Fruit fly (Drosophila melanogaster): Measurements from ENCODE around the gene CG14195.
A peak's percentile ranks its signal among the peaks of the same experiment; 100 is the strongest.

CG14195 gene

DNA sequence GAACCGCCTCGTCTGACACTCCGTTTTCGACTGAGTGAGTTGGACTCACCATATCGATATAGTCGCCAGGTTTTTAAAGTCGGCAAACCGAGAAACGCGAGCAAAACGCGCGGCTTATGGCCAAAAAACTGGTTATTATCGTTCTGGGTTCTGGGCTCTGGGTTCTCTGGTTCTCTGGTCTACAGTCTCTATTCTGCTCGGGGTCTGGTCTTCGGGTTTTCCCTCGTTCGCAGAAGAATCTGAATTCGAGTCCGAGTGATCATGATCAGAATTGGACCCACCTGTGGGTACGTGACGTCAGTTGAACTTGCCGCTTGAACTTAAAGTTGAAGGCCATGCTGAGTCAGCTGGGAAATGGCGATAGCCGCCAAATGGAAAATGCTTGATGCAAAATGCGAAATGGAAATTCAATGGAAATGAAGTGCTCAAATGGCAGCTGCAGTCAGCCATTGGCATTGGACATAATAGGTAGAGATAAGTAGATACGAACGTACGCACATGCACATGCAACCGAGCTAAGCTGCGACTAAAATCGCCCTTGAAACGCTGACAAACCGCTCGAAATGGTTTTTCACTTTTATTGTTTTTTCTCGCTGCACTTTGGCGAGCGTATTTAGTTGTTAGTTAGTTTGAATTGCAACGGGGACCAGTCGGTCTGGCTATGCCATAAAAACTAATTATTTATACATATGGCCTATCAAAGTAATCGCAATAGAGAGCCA is 36.9 kb downstream of the CG14195 start, which contains the start of gene CG33939:
Gene CG33939 (minus strand): TSS at position 51 of the 722 bp plus-strand sequence.
- no peak for TF ChIP-seq noc (tag; optimal IDR thresholded peaks at IDR 0.05)

- peak; percentile 44 for TF ChIP-seq noc (tag; optimal IDR thresholded peaks at IDR 0.05)
Observed at dm6 chrX:19174092-19174491, 37.8 kb downstream of the CG14195 start.

DNA sequence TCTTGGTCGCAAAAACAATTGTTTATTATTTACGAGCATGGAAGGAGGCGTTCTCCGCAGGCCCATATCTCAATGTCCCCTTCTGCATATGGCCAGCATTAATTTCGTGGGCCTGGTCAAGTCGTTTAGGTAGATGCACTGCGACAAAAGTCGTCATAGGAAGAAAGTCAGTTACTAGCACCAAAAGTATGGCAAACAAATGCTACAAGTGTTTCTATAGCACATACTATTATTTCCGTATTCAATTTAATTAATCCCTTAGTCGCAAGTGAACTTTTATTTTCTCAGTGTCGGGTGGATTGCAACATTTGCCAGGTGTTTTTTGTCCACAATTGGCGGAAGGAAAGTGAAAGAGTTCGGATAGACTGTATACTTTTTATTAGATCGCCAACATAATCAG is 38.9 kb downstream of the CG14195 start:
- TF ChIP-seq noc (tag; optimal IDR thresholded peaks at IDR 0.05): no peak

DNA sequence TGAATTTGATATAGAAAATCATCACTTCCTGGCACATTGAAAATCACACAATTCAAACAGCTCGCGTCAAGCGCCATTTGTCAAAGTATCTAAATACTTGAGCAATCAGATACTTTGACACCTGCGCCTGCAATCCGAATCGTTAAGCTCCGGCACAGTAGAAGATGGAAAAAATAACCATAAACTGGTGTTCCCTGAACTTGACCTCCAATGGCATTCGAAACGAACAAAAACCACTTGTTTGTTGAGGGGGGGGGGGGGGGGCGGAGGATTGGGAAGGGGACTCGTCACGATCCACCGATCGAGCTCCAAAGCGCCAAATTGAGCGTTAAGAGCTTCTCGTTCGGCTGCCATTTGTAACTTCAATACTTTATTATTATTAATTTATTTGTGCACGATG is 40.0 kb downstream of the CG14195 start:
- TF ChIP-seq noc (tag; optimal IDR thresholded peaks at IDR 0.05): no peak

dm6 chrX:19170791-19171190 is 41.1 kb downstream of the CG14195 start, which contains the start of gene Inx5:
Inx5 (minus strand) TSS chrX:19170883.
- no peak for TF ChIP-seq noc (tag; optimal IDR thresholded peaks at IDR 0.05)

DNA sequence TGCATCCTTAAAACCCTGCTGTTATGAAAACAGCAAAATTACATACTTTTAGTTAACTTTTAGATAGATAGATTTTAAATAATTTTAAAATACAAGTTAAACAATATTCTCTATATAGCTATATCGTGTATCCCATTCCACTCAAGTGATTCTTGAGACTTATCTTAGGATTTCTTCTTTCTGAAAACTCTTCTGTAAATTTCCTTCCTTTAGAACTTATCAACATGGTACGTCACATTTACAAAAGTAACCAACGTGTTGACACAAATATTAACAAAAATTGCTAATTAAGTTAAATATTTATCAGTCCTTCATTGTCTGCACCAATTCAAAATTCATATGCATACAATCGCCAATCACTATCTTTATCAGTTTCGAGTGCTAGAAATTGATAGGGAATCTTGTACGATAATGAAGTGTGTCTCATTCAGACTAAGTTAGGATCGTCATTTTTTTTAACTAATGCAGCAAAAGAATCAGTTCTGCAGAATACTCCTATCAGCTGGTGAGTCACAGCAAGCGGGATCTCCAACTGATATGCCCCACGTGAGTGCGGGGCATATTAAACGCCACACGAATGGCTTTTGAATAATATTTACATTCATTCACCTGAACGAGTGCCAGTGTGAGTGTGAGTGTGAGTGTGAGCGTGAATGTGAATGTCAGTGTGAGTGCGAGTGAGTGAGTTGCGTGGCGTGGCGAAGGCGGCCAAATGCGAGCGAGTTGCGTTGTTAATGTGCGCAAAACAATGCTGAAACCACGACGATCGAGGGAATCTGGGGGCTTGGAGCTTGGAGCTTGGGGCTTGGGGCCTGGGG is 44.1 kb downstream of the CG14195 start:
- no peak for TF ChIP-seq noc (tag; optimal IDR thresholded peaks at IDR 0.05)

dm6 chrX:19167032-19167568 is 44.8 kb downstream of the CG14195 start, which contains the start of gene RhoGAP18B:
RhoGAP18B (minus strand) TSS chrX:19167082.
- no peak for TF ChIP-seq noc (tag; optimal IDR thresholded peaks at IDR 0.05)

dm6 chrX:19166152-19166935 is 45.5 kb downstream of the CG14195 start:
- TF ChIP-seq noc (tag; optimal IDR thresholded peaks at IDR 0.05): peak; percentile 52

DNA sequence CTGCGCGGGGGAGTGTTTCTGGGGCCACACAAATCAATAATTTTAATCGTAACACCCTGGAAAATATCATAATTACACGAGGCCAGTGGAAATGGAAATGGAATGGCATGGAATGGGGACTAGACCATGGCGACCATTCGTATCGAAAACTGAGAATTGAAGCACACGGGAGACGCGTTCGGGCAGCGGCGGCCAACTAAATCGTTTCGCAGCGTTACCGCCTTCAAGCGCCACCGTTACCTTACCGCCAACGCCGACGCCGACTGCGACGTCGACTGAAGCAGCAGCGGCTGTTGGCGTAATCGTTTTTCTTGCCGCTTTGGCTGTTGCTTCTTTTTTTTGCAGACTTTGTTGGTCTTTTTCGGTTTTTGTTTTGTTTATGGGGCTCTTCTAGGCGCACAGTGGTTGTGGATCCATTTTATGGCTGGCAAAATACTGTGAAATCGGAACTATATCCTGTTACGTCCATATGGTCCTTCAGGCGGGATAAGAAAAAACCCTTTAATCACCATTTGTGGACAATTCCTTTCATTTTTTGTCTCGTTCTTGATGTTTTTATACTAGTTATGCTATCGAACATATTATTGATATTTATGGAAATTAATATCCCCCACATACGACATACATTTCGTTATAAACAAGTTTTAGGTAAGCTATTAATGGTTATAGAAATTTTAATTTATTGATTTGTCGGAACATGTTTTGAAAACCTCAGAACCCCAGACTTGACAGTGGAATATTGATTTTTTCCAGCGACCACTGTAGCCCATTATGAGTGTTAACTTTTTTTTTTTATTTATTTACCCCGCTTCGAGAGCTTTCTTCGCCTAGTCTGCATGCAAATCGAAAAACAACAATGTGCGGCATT is 46.5 kb downstream of the CG14195 start:
- TF ChIP-seq noc (tag; optimal IDR thresholded peaks at IDR 0.05): no peak

dm6 chrX:19164726-19165125 is 47.2 kb downstream of the CG14195 start:
- TF ChIP-seq noc (tag; optimal IDR thresholded peaks at IDR 0.05): peak; percentile 64

DNA sequence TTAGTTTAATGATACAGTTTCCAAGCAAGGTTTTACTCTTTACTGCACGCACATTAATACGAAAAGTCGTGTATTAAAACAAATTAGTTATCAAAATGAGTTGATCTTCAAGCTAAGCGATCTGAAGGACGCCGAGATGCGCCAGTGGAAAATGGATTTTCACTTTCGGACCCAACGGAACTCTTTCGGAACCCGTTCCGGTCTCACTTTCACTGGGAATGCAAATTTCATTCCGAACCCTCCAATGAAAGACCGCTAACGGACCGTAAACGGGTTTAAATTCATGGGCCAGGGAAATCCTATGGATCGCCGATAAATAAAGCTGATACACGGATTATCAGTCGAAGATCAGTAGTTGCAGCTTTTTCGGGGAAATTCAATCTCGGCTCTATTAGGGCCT is 48.4 kb downstream of the CG14195 start:
- no peak for TF ChIP-seq noc (tag; optimal IDR thresholded peaks at IDR 0.05)

dm6 chrX:19162249-19162914 is 49.5 kb downstream of the CG14195 start:
- TF ChIP-seq noc (tag; optimal IDR thresholded peaks at IDR 0.05): no peak

DNA sequence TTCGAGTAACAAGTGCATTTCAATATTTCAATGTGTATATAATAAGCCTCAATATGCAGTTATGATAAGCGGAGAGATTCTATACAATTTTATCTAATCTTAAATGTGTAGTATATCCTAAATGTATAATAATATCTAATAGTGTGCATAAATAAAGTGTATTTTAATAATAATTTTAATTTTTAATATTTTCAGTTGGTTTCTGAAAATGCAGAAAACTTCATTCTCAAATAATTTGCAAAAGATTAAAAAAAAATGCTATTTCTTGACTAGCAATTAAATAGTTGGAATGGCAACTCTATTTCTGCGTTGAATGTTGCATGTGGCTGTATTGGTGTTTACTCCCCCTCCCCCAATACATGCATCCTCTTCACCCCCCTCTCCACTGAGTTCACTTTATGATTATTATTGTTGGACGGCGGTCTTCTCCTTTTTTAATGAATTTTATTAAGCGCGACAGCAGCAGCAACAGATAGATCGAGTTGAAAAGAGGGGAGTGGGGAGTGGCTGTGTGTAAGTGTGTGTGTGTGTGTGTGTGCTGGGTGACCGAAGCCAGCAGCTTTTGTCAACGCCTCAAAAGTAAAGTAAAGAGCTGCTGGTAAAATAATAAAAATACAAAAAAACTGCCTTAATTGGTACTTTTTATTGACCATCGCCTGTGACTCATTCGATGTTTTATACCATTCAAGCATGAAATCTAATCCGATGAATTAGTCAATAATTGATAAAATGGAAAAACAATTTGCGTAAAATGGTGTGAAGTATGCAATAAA is 51.1 kb downstream of the CG14195 start:
- no peak for TF ChIP-seq noc (tag; optimal IDR thresholded peaks at IDR 0.05)

dm6 chrX:19159942-19160341 is 51.9 kb downstream of the CG14195 start:
- no peak for TF ChIP-seq noc (tag; optimal IDR thresholded peaks at IDR 0.05)

All from whole organism, larva.